Fruit fly (Drosophila melanogaster) S2 (cell line): ENCODE measurements around the gene mmd.

Experiments
- CG8478 ChIP-seq: fragments of >200 bp; optimal IDR thresholded peaks from 2 replicates; lab custom pipeline; 2018
- CTCF ChIP-seq, 2 experiments: fragments of >200 bp; optimal IDR thresholded peaks; 2 replicates each; lab custom pipeline; 2018

DNA sequence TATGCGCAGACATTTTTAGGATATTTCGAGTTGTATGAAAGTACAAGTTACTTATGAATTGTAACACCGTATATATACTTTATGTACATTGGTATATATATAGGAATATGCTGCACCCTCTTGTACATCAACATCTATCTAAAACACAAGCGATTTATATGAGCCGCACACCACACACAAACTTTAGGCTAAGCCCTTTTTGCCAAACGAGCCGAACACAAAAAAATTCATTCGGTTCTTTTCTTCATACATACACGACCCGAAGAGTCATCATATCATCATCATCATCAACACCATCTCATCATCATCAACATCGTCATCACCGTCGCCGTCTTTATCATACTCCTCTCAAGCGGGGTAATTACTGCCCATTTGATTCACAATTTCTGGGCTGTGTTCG lies 32.1 kb upstream of the mmd start:
- TF ChIP-seq CTCF (optimal IDR thresholded peaks at IDR 0.05; lab: Kevin White, UChicago) (no peak), CG8478 (lab: Kevin White, UChicago) (no peak)
